Worm (Caenorhabditis elegans) whole organism, L4 larva: ENCODE results near the gene nspe-2.

Experiments used
- php-3 ChIP-seq: fragments of 200-800 bp; sonication (Bioruptor generic); IDR thresholded peaks from 2 replicates; pipeline ENCODE4 v1.3.6; 2022; ENCODE audit warnings: missing genetic modification reagents, missing genetic modification characterization, missing compliant biosample characterization
- spr-3 ChIP-seq: fragments of 200-800 bp; sonication (Bioruptor generic); optimal IDR thresholded peaks from 2 replicates; lab custom pipeline; 2018; ENCODE audit warnings: mild to moderate bottlenecking, missing genetic modification characterization, missing compliant biosample characterization
- tra-1 ChIP-seq: fragments of 200-800 bp; sonication (Bioruptor generic); IDR thresholded peaks from 2 replicates; pipeline ENCODE4 v1.3.6; 2022; ENCODE audit warnings: missing genetic modification reagents, missing genetic modification characterization, missing compliant biosample characterization
- zag-1 ChIP-seq: fragments of 150-350 bp; optimal IDR thresholded peaks from 2 replicates; lab custom pipeline; 2014; ENCODE audit warnings: missing biosample characterization, missing genetic modification characterization

ce11 chrII:12626887-12627286 is 7.7 kb upstream of the nspe-2 start, which contains the start of gene nspe-7:
- no peak for TF ChIP-seq zag-1 (tag; lab: Kevin White, UChicago)
- no peak for TF ChIP-seq spr-3
- no peak for TF ChIP-seq php-3 (GFP tag; lab: Robert Waterston, UW)
- no peak for TF ChIP-seq tra-1 (GFP tag; lab: Robert Waterston, UW)
